Fruit fly (Drosophila melanogaster) whole organism, embryonic: Measurements from ENCODE around the gene Elp4.

Experiments used
- Adf1 ChIP-seq: fragments of 200-800 bp; sonication (Bioruptor generic); IDR thresholded peaks from 2 replicates; pipeline ENCODE4 v1.3.6; 2022; ENCODE audit warnings: missing biosample characterization, missing genetic modification characterization
- Atf3 ChIP-seq: fragments of 200-800 bp; sonication (Bioruptor generic); optimal IDR thresholded peaks from 3 replicates; lab custom pipeline; 2016; ENCODE audit warnings: missing biosample characterization, missing genetic modification characterization
- Awh ChIP-seq: fragments of 200-800 bp; sonication (Bioruptor generic); IDR thresholded peaks from 2 replicates; pipeline ENCODE4, ENCODE4 v1.3.6; 2022; ENCODE audit warnings: missing biosample characterization, missing genetic modification characterization
- B-H2 ChIP-seq: fragments of 200-800 bp; sonication (Bioruptor generic); optimal IDR thresholded peaks from 2 replicates; lab custom pipeline; 2018; ENCODE audit warnings: missing biosample characterization, mild to moderate bottlenecking, missing genetic modification characterization
- Bdp1 ChIP-seq: fragments of 200-800 bp; sonication (Bioruptor generic); optimal IDR thresholded peaks from 3 replicates; lab custom pipeline; 2016; ENCODE audit warnings: missing biosample characterization, missing genetic modification characterization
- CG12155 ChIP-seq: fragments of 200-800 bp; sonication (Bioruptor generic); optimal IDR thresholded peaks from 3 replicates; lab custom pipeline; 2016; ENCODE audit warnings: missing biosample characterization, missing genetic modification characterization
- CG12391 ChIP-seq: fragments of 200-800 bp; sonication (Bioruptor generic); optimal IDR thresholded peaks from 3 replicates; lab custom pipeline; 2018; ENCODE audit warnings: missing biosample characterization, mild to moderate bottlenecking, missing genetic modification characterization, moderate library complexity
- CG12769 ChIP-seq: fragments of 200-800 bp; sonication (Bioruptor generic); optimal IDR thresholded peaks from 2 replicates; lab custom pipeline; 2019; ENCODE audit warnings: missing biosample characterization, mild to moderate bottlenecking, missing genetic modification characterization, moderate library complexity
- CG12942 ChIP-seq: fragments of 200-800 bp; sonication (Bioruptor generic); optimal IDR thresholded peaks from 3 replicates; lab custom pipeline; 2016; ENCODE audit warnings: missing biosample characterization, missing genetic modification characterization
- CG13296 ChIP-seq: fragments of 200-800 bp; sonication (Bioruptor generic); optimal IDR thresholded peaks from 3 replicates; lab custom pipeline; 2018; ENCODE audit warnings: missing biosample characterization, mild to moderate bottlenecking, missing genetic modification characterization
- CG14014 ChIP-seq: fragments of 200-800 bp; sonication (Bioruptor generic); IDR thresholded peaks from 2 replicates; pipeline ENCODE4 v1.3.6; 2022; ENCODE audit warnings: missing biosample characterization, missing genetic modification characterization
- CG17802 ChIP-seq: fragments of 200-800 bp; sonication (Bioruptor generic); optimal IDR thresholded peaks from 2 replicates; lab custom pipeline; 2018; ENCODE audit warnings: missing biosample characterization, mild to moderate bottlenecking, missing genetic modification characterization, moderate library complexity
- CG17912 ChIP-seq: fragments of 200-800 bp; sonication (Bioruptor generic); optimal IDR thresholded peaks from 2 replicates; lab custom pipeline; 2018; ENCODE audit warnings: missing biosample characterization, mild to moderate bottlenecking, missing genetic modification characterization
- CG2129 ChIP-seq: fragments of 200-800 bp; sonication (Bioruptor generic); IDR thresholded peaks from 2 replicates; pipeline ENCODE4 v1.3.6; 2022; ENCODE audit warnings: missing biosample characterization, missing genetic modification characterization; ENCODE audit not compliant: partially characterized antibody
- CG4820 ChIP-seq: fragments of 200-800 bp; sonication (Bioruptor generic); optimal IDR thresholded peaks from 3 replicates; lab custom pipeline; 2016; ENCODE audit warnings: missing biosample characterization, missing genetic modification characterization
- CG5953 ChIP-seq: fragments of 200-800 bp; sonication (Bioruptor generic); IDR thresholded peaks from 2 replicates; pipeline ENCODE4 v1.3.6; 2022; ENCODE audit warnings: missing biosample characterization, missing genetic modification characterization
- CG6854 ChIP-seq: fragments of 200-800 bp; sonication (Bioruptor generic); optimal IDR thresholded peaks from 3 replicates; lab custom pipeline; 2017; ENCODE audit warnings: missing biosample characterization, mild to moderate bottlenecking, missing genetic modification characterization
- CG7271 ChIP-seq: fragments of 200-800 bp; sonication (Bioruptor generic); optimal IDR thresholded peaks from 2 replicates; lab custom pipeline; 2018; ENCODE audit warnings: missing biosample characterization, mild to moderate bottlenecking, missing genetic modification characterization, moderate library complexity
- CG7357 ChIP-seq: fragments of 200-800 bp; sonication (Bioruptor generic); IDR thresholded peaks from 3 replicates; pipeline ENCODE4 v1.3.6; 2022; ENCODE audit warnings: missing biosample characterization, missing genetic modification characterization
- CG7963 ChIP-seq: fragments of 200-800 bp; sonication (Bioruptor generic); IDR thresholded peaks from 3 replicates; pipeline ENCODE4 v1.3.6; 2022; ENCODE audit warnings: missing biosample characterization, missing genetic modification characterization; ENCODE audit not compliant: partially characterized antibody
- CG9727 ChIP-seq: fragments of 200-800 bp; sonication (Bioruptor generic); optimal IDR thresholded peaks from 3 replicates; lab custom pipeline; 2017; ENCODE audit warnings: missing biosample characterization, mild to moderate bottlenecking, missing genetic modification characterization
- CG9932 ChIP-seq: fragments of 200-800 bp; sonication (Bioruptor generic); IDR thresholded peaks from 2 replicates; pipeline ENCODE4 v1.3.6; 2022; ENCODE audit warnings: missing biosample characterization, missing genetic modification characterization
- CkIIα-i1 ChIP-seq: fragments of 200-800 bp; sonication (Bioruptor generic); IDR thresholded peaks from 2 replicates; pipeline ENCODE4 v1.3.6; 2022; ENCODE audit warnings: missing biosample characterization, missing genetic modification characterization
- Fer3 ChIP-seq: fragments of 200-800 bp; sonication (Bioruptor generic); optimal IDR thresholded peaks from 2 replicates; lab custom pipeline; 2018; ENCODE audit warnings: missing biosample characterization, mild to moderate bottlenecking, missing genetic modification characterization, moderate library complexity
- HmgD ChIP-seq: fragments of 200-800 bp; sonication (Bioruptor generic); optimal IDR thresholded peaks from 3 replicates; lab custom pipeline; 2016; ENCODE audit warnings: missing biosample characterization, missing genetic modification characterization
- Hmr ChIP-seq: fragments of 200-800 bp; sonication (Bioruptor generic); optimal IDR thresholded peaks from 3 replicates; lab custom pipeline; 2017; ENCODE audit warnings: mild to moderate bottlenecking, missing biosample characterization, missing genetic modification reagents, missing genetic modification characterization
- Hsf ChIP-seq: fragments of 200-800 bp; sonication (Bioruptor generic); optimal IDR thresholded peaks from 3 replicates; lab custom pipeline; 2016; ENCODE audit warnings: missing biosample characterization, missing genetic modification characterization
- Oli ChIP-seq: fragments of 200-800 bp; sonication (Bioruptor generic); optimal IDR thresholded peaks from 2 replicates; lab custom pipeline; 2018; ENCODE audit warnings: missing biosample characterization, mild to moderate bottlenecking, missing genetic modification characterization, moderate library complexity
- Ptx1 ChIP-seq: fragments of 200-800 bp; sonication (Bioruptor generic); IDR thresholded peaks from 2 replicates; pipeline ENCODE4 v1.3.6; 2022; ENCODE audit warnings: missing biosample characterization, missing genetic modification characterization
- Rx ChIP-seq: fragments of 200-800 bp; sonication (Bioruptor generic); IDR thresholded peaks from 2 replicates; pipeline ENCODE4 v1.3.6; 2022; ENCODE audit warnings: missing biosample characterization, missing genetic modification characterization
- Sox102F ChIP-seq: fragments of 200-800 bp; sonication (Bioruptor generic); optimal IDR thresholded peaks from 2 replicates; lab custom pipeline; 2018; ENCODE audit warnings: missing biosample characterization, mild to moderate bottlenecking, missing genetic modification characterization, moderate library complexity
- abd-A ChIP-seq: fragments of 200-800 bp; sonication (Bioruptor generic); optimal IDR thresholded peaks from 3 replicates; lab custom pipeline; 2019; ENCODE audit warnings: missing biosample characterization, mild to moderate bottlenecking, missing genetic modification characterization, moderate library complexity
- bab2 ChIP-seq: fragments of 200-800 bp; sonication (Bioruptor generic); optimal IDR thresholded peaks from 2 replicates; lab custom pipeline; 2016; ENCODE audit warnings: missing biosample characterization, missing genetic modification characterization
- bowl ChIP-seq: fragments of 200-800 bp; sonication (Bioruptor generic); IDR thresholded peaks from 2 replicates; pipeline ENCODE4 v1.3.6; 2022; ENCODE audit warnings: missing biosample characterization, missing genetic modification characterization
- corto ChIP-seq: fragments of 200-800 bp; sonication (Bioruptor generic); optimal IDR thresholded peaks from 2 replicates; lab custom pipeline; 2016; ENCODE audit warnings: missing biosample characterization, mild to moderate bottlenecking, missing genetic modification characterization, moderate library complexity
- dpn ChIP-seq, 2 experiments: fragments of 200-800 bp; sonication (Bioruptor generic); optimal IDR thresholded peaks; 3 replicates each; lab custom pipeline; 2016; ENCODE audit warnings: missing biosample characterization in 2 of 2, missing genetic modification characterization in 2 of 2
- en ChIP-seq: fragments of 200-800 bp; sonication (Bioruptor generic); optimal IDR thresholded peaks from 2 replicates; lab custom pipeline; 2016; ENCODE audit warnings: missing biosample characterization, missing genetic modification characterization
- ewg ChIP-seq: fragments of 200-800 bp; sonication (Bioruptor generic); optimal IDR thresholded peaks from 3 replicates; lab custom pipeline; 2017; ENCODE audit warnings: mild to moderate bottlenecking, missing biosample characterization, missing genetic modification reagents, missing genetic modification characterization
- gem ChIP-seq: fragments of 200-800 bp; sonication (Bioruptor generic); optimal IDR thresholded peaks from 2 replicates; lab custom pipeline; 2019; ENCODE audit warnings: missing biosample characterization, mild to moderate bottlenecking, missing genetic modification characterization, moderate library complexity
- ham ChIP-seq: fragments of 200-800 bp; sonication (Bioruptor generic); IDR thresholded peaks from 2 replicates; pipeline ENCODE4 v1.3.6; 2022; ENCODE audit warnings: missing biosample characterization, missing genetic modification characterization
- jumu ChIP-seq: fragments of 200-800 bp; sonication (Bioruptor generic); optimal IDR thresholded peaks from 3 replicates; lab custom pipeline; 2016; ENCODE audit warnings: missing biosample characterization, missing genetic modification characterization
- mirr ChIP-seq: fragments of 200-800 bp; sonication (Bioruptor generic); optimal IDR thresholded peaks from 3 replicates; lab custom pipeline; 2018; ENCODE audit warnings: missing biosample characterization, mild to moderate bottlenecking, missing genetic modification characterization
- oc ChIP-seq: fragments of 200-800 bp; sonication (Bioruptor generic); optimal IDR thresholded peaks from 2 replicates; lab custom pipeline; 2018; ENCODE audit warnings: missing biosample characterization, mild to moderate bottlenecking, missing genetic modification characterization, moderate library complexity
- slp2 ChIP-seq: fragments of 200-800 bp; sonication (Bioruptor generic); optimal IDR thresholded peaks from 2 replicates; lab custom pipeline; 2016; ENCODE audit warnings: missing biosample characterization, missing genetic modification characterization
- tgo ChIP-seq: fragments of 200-800 bp; sonication (Bioruptor generic); IDR thresholded peaks from 3 replicates; pipeline ENCODE4 v1.3.6; 2022; ENCODE audit warnings: missing biosample characterization, missing genetic modification characterization
- ttk ChIP-seq: fragments of 200-800 bp; sonication (Bioruptor generic); IDR thresholded peaks from 2 replicates; pipeline ENCODE4 v2.1.2; 2022; ENCODE audit warnings: missing biosample characterization, missing genetic modification characterization
- unc-4 ChIP-seq: fragments of 200-800 bp; sonication (Bioruptor generic); IDR thresholded peaks from 2 replicates; pipeline ENCODE4 v1.3.6; 2022; ENCODE audit warnings: missing biosample characterization, missing genetic modification characterization; ENCODE audit not compliant: partially characterized antibody
- vnd ChIP-seq: fragments of 200-800 bp; sonication (Bioruptor generic); IDR thresholded peaks from 3 replicates; pipeline ENCODE4 v1.3.6; 2022; ENCODE audit warnings: missing biosample characterization, missing genetic modification characterization; ENCODE audit not compliant: partially characterized antibody
- vvl ChIP-seq: fragments of 200-800 bp; sonication (Bioruptor generic); IDR thresholded peaks from 2 replicates; pipeline ENCODE4 v1.3.6; 2022; ENCODE audit warnings: missing biosample characterization, missing genetic modification characterization

Elp4 gene

dm6 chr2L:5501335-5501734 is 22.6 kb upstream of the Elp4 start (continued):
- TF ChIP-seq mirr (GFP tag; lab: Kevin White, UChicago) (no peak), corto (GFP tag; lab: Kevin White, UChicago) (peak; percentile 41), en (GFP tag; lab: Kevin White, UChicago) (no peak), vnd (GFP tag; lab: Robert Waterston, UW) (no peak), B-H2 (GFP tag; lab: Kevin White, UChicago) (no peak), CG17802 (no peak), jumu (GFP tag; lab: Kevin White, UChicago) (no peak), CG9932 (GFP tag; lab: Robert Waterston, UW) (no peak), CG14014 (GFP tag; lab: Robert Waterston, UW) (no peak), bab2 (GFP tag; lab: Kevin White, UChicago) (no peak), oc (no peak), CG2129 (no peak), CG7271 (tag; lab: Kevin White, UChicago) (no peak), CG6854 (GFP tag; lab: Kevin White, UChicago) (no peak), CG12942 (GFP tag; lab: Kevin White, UChicago) (no peak), CG13296 (GFP tag; lab: Kevin White, UChicago) (no peak), CG7963 (no peak)

DNA sequence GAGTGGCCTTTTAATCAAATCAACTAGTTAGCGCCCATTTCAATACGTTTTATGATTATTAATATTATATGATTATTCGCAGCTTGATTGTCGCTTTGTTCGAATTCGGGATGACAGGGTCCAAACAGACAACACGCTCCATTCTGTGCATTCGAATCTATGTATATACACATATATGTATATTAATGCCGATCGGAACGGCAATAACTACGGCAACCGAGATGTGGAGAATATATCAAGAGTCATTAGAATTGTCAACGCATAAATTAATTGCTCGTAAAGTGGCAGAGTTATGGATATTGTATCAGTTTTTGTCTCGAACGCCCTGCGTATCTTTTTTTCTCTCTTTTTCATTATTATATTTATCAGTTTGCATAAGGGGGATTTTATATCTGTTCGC is 21.1 kb upstream of the Elp4 start:
- TF ChIP-seq CkIIα-i1 (GFP tag; lab: Robert Waterston, UW) (no peak), abd-A (tag; lab: Kevin White, UChicago) (peak; percentile 98), tgo (GFP tag; lab: Robert Waterston, UW) (no peak), B-H2 (GFP tag; lab: Kevin White, UChicago) (no peak), ewg (GFP tag; lab: Kevin White, UChicago) (no peak), CG12155 (GFP tag; lab: Kevin White, UChicago) (no peak), bowl (no peak), HmgD (GFP tag; lab: Kevin White, UChicago) (no peak), dpn (GFP tag; optimal IDR thresholded peaks at IDR 0.05; lab: Kevin White, UChicago) (no peak), CG12769 (tag; lab: Kevin White, UChicago) (peak; percentile 50), Hsf (no peak), Fer3 (tag; lab: Kevin White, UChicago) (no peak), unc-4 (GFP tag; lab: Robert Waterston, UW) (no peak), Bdp1 (no peak), CG4820 (GFP tag; lab: Kevin White, UChicago) (no peak), Hmr (GFP tag; lab: Kevin White, UChicago) (no peak), CG17912 (GFP tag; lab: Kevin White, UChicago) (no peak), Awh (GFP tag; lab: Robert Waterston, UW) (peak; percentile 61; the same call in 1 of the 2 replicates)
- TF ChIP-seq, all 482 proteins: peak for 3

- no peak for TF ChIP-seq Rx (GFP tag; lab: Robert Waterston, UW)
- no peak for TF ChIP-seq CG7357 (GFP tag; lab: Robert Waterston, UW)
- TF ChIP-seq Adf1 (GFP tag; lab: Robert Waterston, UW), result no peak
- TF ChIP-seq CG9727, result no peak
- TF ChIP-seq gem (tag; lab: Kevin White, UChicago), result peak; percentile 33
- no peak for TF ChIP-seq Ptx1 (GFP tag; lab: Robert Waterston, UW)
- peak; percentile 11 for TF ChIP-seq Oli (tag; lab: Kevin White, UChicago)
- no peak for TF ChIP-seq vvl
- no peak for TF ChIP-seq Sox102F (GFP tag; lab: Kevin White, UChicago)
- TF ChIP-seq Atf3 (GFP tag; lab: Kevin White, UChicago), result no peak
- TF ChIP-seq ham, result no peak
- TF ChIP-seq ttk, result no peak
- TF ChIP-seq CG12391, result peak; percentile 0
- TF ChIP-seq slp2 (GFP tag; lab: Kevin White, UChicago), result no peak
- no peak for TF ChIP-seq tgo (GFP tag; lab: Robert Waterston, UW)
- TF ChIP-seq CG5953, result no peak
These were observed 18.8 kb upstream of the Elp4 start for dm6 chr2L:5505130-5505529.
